Worm (Caenorhabditis elegans) whole organism, L4 larva: ENCODE results near the gene srbc-59.

ENCODE experiments used
- aly-2 ChIP-seq: sonication (generic microtip); optimal IDR thresholded peaks from 2 replicates; lab custom pipeline; 2018; ENCODE audit warnings: missing biosample characterization, missing genetic modification characterization
- lin-13 ChIP-seq: fragments of 150-350 bp; optimal IDR thresholded peaks from 2 replicates; lab custom pipeline; 2014; ENCODE audit warnings: missing biosample characterization, missing genetic modification reagents, missing genetic modification characterization
- mep-1 ChIP-seq: fragments of 150-350 bp; sonication (generic microtip); optimal IDR thresholded peaks from 3 replicates; lab custom pipeline; 2014; ENCODE audit warnings: missing biosample characterization, missing genetic modification characterization
- sdz-12 ChIP-seq: fragments of 200-800 bp; sonication (Bioruptor generic); optimal IDR thresholded peaks from 2 replicates; lab custom pipeline; 2018; ENCODE audit warnings: mild to moderate bottlenecking, missing genetic modification characterization, missing compliant biosample characterization
- tag-97 ChIP-seq: fragments of 200-800 bp; sonication (Bioruptor generic); IDR thresholded peaks from 2 replicates; pipeline ENCODE4 v1.3.6; 2022; ENCODE audit warnings: missing genetic modification characterization, missing compliant biosample characterization
- unc-62 ChIP-seq, 3 experiments: fragments of 150-350 bp in 1 of 3; sonication (generic microtip); optimal IDR thresholded peaks in 2 of 3; peaks in 1 of 3; 1 replicate in 1 of 3; 2 replicates in 2 of 3; lab custom pipeline; 2014 to 2017; ENCODE audit warnings: missing biosample characterization in 3 of 3, missing genetic modification characterization in 3 of 3, missing genetic modification reagents in 3 of 3, missing genotype in 1 of 3
- ztf-11 ChIP-seq: fragments of 150-350 bp; optimal IDR thresholded peaks from 2 replicates; lab custom pipeline; 2014; ENCODE audit warnings: missing biosample characterization, missing genetic modification characterization

ce11 chrV:779999-780398 lies 1.6 kb downstream of the srbc-59 start, which contains the start of gene srbc-60:
- TF ChIP-seq sdz-12 (no peak), unc-62 (GFP tag; optimal IDR thresholded peaks at IDR 0.05 in 1 of 2; lab: Kevin White, UChicago) (no peak), unc-62 (tag; optimal IDR thresholded peaks at IDR 0.05; lab: Kevin White, UChicago) (no peak), tag-97 (no peak), lin-13 (GFP tag; lab: Kevin White, UChicago) (no peak), ztf-11 (tag; lab: Kevin White, UChicago) (no peak), mep-1 (tag; lab: Kevin White, UChicago) (no peak), aly-2 (tag; lab: Kevin White, UChicago) (no peak)
